Worm (Caenorhabditis elegans) whole organism, early embryonic: ENCODE results near the gene shw-3.

Experiments
- ama-1 ChIP-seq: fragments of 150-350 bp; optimal IDR thresholded peaks from 2 replicates; lab custom pipeline; 2014
- ceh-13 ChIP-seq: fragments of 200-800 bp; sonication (Bioruptor generic); optimal IDR thresholded peaks from 2 replicates; lab custom pipeline; 2018; ENCODE audit warnings: mild to moderate bottlenecking, missing genetic modification characterization, missing compliant biosample characterization

DNA sequence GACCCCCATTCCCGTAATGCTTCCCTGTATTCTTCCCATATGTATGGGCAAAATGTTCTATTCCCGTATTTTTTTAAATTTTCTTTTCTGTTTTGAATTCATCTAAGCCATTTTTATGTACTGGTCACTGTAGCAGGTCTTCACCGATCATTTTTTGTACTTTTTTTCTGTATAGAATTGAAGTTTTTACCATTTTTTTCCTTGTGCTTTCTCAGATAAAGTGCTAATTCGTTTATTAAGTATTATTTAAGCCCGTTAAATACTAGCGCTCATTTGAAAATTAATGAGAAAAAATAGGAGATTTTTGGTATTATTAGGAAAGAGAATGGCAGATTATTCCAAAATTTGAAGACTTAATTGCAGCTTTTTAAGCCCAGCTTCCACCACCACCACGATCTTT lies 19.8 kb upstream of the shw-3 start:
- TF ChIP-seq ama-1 (lab: Kevin White, UChicago) = no peak
- TF ChIP-seq ceh-13 (GFP tag; lab: Kevin White, UChicago) = no peak
